Worm (Caenorhabditis elegans) whole organism, L3 larva: ENCODE results near the gene gar-3.

Source experiments
- aly-2 ChIP-seq: fragments of 150-350 bp; optimal IDR thresholded peaks from 2 replicates; lab custom pipeline; 2014; ENCODE audit warnings: missing biosample characterization, missing genetic modification characterization
- ama-1 ChIP-seq: fragments of 150-350 bp; optimal IDR thresholded peaks from 2 replicates; lab custom pipeline; 2018
- egl-27 ChIP-seq: sonication (generic microtip); optimal IDR thresholded peaks from 4 replicates; lab custom pipeline; 2017; ENCODE audit warnings: missing biosample characterization, missing genetic modification reagents, missing genetic modification characterization
- elt-2 ChIP-seq: sonication (generic microtip); optimal IDR thresholded peaks from 2 replicates; lab custom pipeline; 2016; ENCODE audit warnings: missing genetic modification reagents, mild to moderate bottlenecking, missing genetic modification characterization, missing compliant biosample characterization
- fos-1 ChIP-seq: fragments of 150-350 bp; optimal IDR thresholded peaks from 2 replicates; lab custom pipeline; 2014; ENCODE audit warnings: missing biosample characterization, missing genetic modification characterization
- lin-15B ChIP-seq: fragments of 150-350 bp; optimal IDR thresholded peaks from 2 replicates; lab custom pipeline; 2014; ENCODE audit warnings: missing biosample characterization, missing genetic modification characterization
- nhr-11 ChIP-seq: fragments of 150-350 bp; optimal IDR thresholded peaks from 2 replicates; lab custom pipeline; 2014; ENCODE audit warnings: missing biosample characterization, missing genetic modification characterization
- nhr-23 ChIP-seq: fragments of 150-350 bp; optimal IDR thresholded peaks from 2 replicates; lab custom pipeline; 2014; ENCODE audit warnings: missing biosample characterization, missing genetic modification reagents, missing genetic modification characterization
- nhr-76 ChIP-seq: fragments of 150-350 bp; sonication (generic microtip); optimal IDR thresholded peaks from 5 replicates; lab custom pipeline; 2014; ENCODE audit warnings: missing biosample characterization, missing genetic modification characterization
- pha-4 ChIP-seq: fragments of 150-350 bp; optimal IDR thresholded peaks from 2 replicates; lab custom pipeline; 2014; ENCODE audit warnings: missing biosample characterization, missing genetic modification reagents, missing genetic modification characterization
- tbx-2 ChIP-seq: sonication (generic microtip); optimal IDR thresholded peaks from 2 replicates; lab custom pipeline; 2016; ENCODE audit warnings: mild to moderate bottlenecking, missing genetic modification characterization, missing compliant biosample characterization
- unc-62 ChIP-seq: fragments of 150-350 bp; sonication (generic microtip); optimal IDR thresholded peaks from 4 replicates; lab custom pipeline; 2014; ENCODE audit warnings: missing biosample characterization, missing genetic modification reagents, missing genetic modification characterization
- zag-1 ChIP-seq: fragments of 150-350 bp; optimal IDR thresholded peaks from 2 replicates; lab custom pipeline; 2014; ENCODE audit warnings: missing biosample characterization, missing genetic modification characterization

- no peak for TF ChIP-seq unc-62 (GFP tag; lab: Kevin White, UChicago)
- no peak for TF ChIP-seq nhr-11 (tag; lab: Kevin White, UChicago)
- TF ChIP-seq ama-1 (lab: Kevin White, UChicago): no peak
- TF ChIP-seq fos-1 (tag; lab: Kevin White, UChicago): no peak
- TF ChIP-seq egl-27: no peak
- TF ChIP-seq tbx-2 (tag; lab: Kevin White, UChicago): no peak
- TF ChIP-seq nhr-76 (tag; lab: Kevin White, UChicago): no peak
- no peak for TF ChIP-seq pha-4 (tag; lab: Kevin White, UChicago)
- TF ChIP-seq lin-15B (tag; lab: Kevin White, UChicago): no peak
- no peak for TF ChIP-seq zag-1 (tag; lab: Kevin White, UChicago)
- TF ChIP-seq nhr-23 (tag; lab: Kevin White, UChicago): no peak
- no peak for TF ChIP-seq aly-2 (tag; lab: Kevin White, UChicago)
- no peak for TF ChIP-seq elt-2 (tag; lab: Kevin White, UChicago)
Measured at ce11 chrV:14615671-14616070, 36.2 kb upstream of the gar-3 start.
